Comparison of ENCODE assay signal across 4 fruit fly cellular contexts in genomic region chr4:490111-490510, dm6.
A peak's percentile ranks its signal among the peaks of the same experiment; 100 is the strongest.
TF ChIP-seq lines count a peak whose summit lies in the region.

No protein-coding gene starts in this region.

- TF ChIP-seq CTCF in whole organism, embryonic (GFP tag; optimal IDR thresholded peaks at IDR 0.05; lab: Kevin White, UChicago) = peak; percentile 66

TF ChIP-seq in whole organism, adult, 20 proteins besides CTCF, POLR2A, EP300 and RAD21:
- TF ChIP-seq ovo (GFP tag; optimal IDR thresholded peaks at IDR 0.05; lab: Kevin White, UChicago) (no peak), kay (GFP tag; lab: Kevin White, UChicago; ENCODE audit: borderline replicate concordance) (peak; percentile 19), CG14711 (tag; optimal IDR thresholded peaks at IDR 0.05; lab: Kevin White, UChicago) (no peak)

TF ChIP-seq in whole organism, embryonic, 481 proteins besides CTCF, POLR2A, EP300 and RAD21:
- TF ChIP-seq CG4707 (GFP tag; optimal IDR thresholded peaks at IDR 0.05; lab: Kevin White, UChicago) (no peak), CG2199 (GFP tag; IDR thresholded peaks at IDR 0.05; lab: Robert Waterston, UW) (peak; percentile 97), kah (GFP tag; optimal IDR thresholded peaks at IDR 0.05; lab: Kevin White, UChicago) (no peak), Bgb (GFP tag; IDR thresholded peaks at IDR 0.05; lab: Robert Waterston, UW; ENCODE audit: partially characterized antibody) (peak; percentile 13; the same call in 1 of the 2 replicates), p53 (GFP tag; optimal IDR thresholded peaks at IDR 0.05; lab: Kevin White, UChicago) (no peak), sens (GFP tag; lab: Kevin White, UChicago) (peak; percentile 22), nom (GFP tag; optimal IDR thresholded peaks at IDR 0.05; lab: Kevin White, UChicago) (peak; percentile 28), chinmo (GFP tag; IDR thresholded peaks at IDR 0.05; lab: Robert Waterston, UW; ENCODE audit: partially characterized antibody) (0 out of 4 replicates have a peak, but pooled peaks have one; percentile 13), CG14441 (GFP tag; IDR thresholded peaks at IDR 0.05; lab: Robert Waterston, UW) (no peak), ftz-f1 (GFP tag; optimal IDR thresholded peaks at IDR 0.05; lab: Kevin White, UChicago) (no peak)

TF ChIP-seq in whole organism, prepupa, 60 proteins besides CTCF, POLR2A, EP300 and RAD21:
- peak; percentile 14 for TF ChIP-seq Ets96B (tag; optimal IDR thresholded peaks at IDR 0.05; lab: Kevin White, UChicago)
- no peak for TF ChIP-seq CG31627 (GFP tag; optimal IDR thresholded peaks at IDR 0.05; lab: Kevin White, UChicago)
- no peak for TF ChIP-seq CG6792 (GFP tag; optimal IDR thresholded peaks at IDR 0.05; lab: Kevin White, UChicago)
- no peak for TF ChIP-seq CG11762 (GFP tag; optimal IDR thresholded peaks at IDR 0.05; lab: Kevin White, UChicago; ENCODE audit: insufficient read depth)
- no peak for TF ChIP-seq Hr4 (GFP tag; optimal IDR thresholded peaks at IDR 0.05; lab: Kevin White, UChicago)
- no peak for TF ChIP-seq acj6 (GFP tag; optimal IDR thresholded peaks at IDR 0.05; lab: Kevin White, UChicago)
- no peak for TF ChIP-seq CG8632 (GFP tag; optimal IDR thresholded peaks at IDR 0.05; lab: Kevin White, UChicago)
- TF ChIP-seq Sox14 (GFP tag; optimal IDR thresholded peaks at IDR 0.05; lab: Kevin White, UChicago) = no peak
- no peak for TF ChIP-seq spab (GFP tag; optimal IDR thresholded peaks at IDR 0.05; lab: Kevin White, UChicago)
- TF ChIP-seq svp (GFP tag; lab: Kevin White, UChicago) = peak; percentile 42
- no peak for TF ChIP-seq CG8319 (GFP tag; optimal IDR thresholded peaks at IDR 0.05; lab: Kevin White, UChicago)
- no peak for TF ChIP-seq CG11902 (GFP tag; optimal IDR thresholded peaks at IDR 0.05; lab: Kevin White, UChicago)
- no peak for TF ChIP-seq Hr39 (GFP tag; optimal IDR thresholded peaks at IDR 0.05; lab: Kevin White, UChicago)
- no peak for TF ChIP-seq fd59A (GFP tag; optimal IDR thresholded peaks at IDR 0.05; lab: Kevin White, UChicago)
- TF ChIP-seq topi (GFP tag; optimal IDR thresholded peaks at IDR 0.05; lab: Kevin White, UChicago) = no peak
- no peak for TF ChIP-seq Hr38 (GFP tag; optimal IDR thresholded peaks at IDR 0.05; lab: Kevin White, UChicago)

TF ChIP-seq in whole organism, pupa, 21 proteins besides CTCF, POLR2A, EP300 and RAD21:
- TF ChIP-seq CG34367 (tag; optimal IDR thresholded peaks at IDR 0.05; lab: Kevin White, UChicago) (no peak), EcR (GFP tag; optimal IDR thresholded peaks at IDR 0.05; lab: Kevin White, UChicago) (no peak), CG32121 (GFP tag; IDR thresholded peaks at IDR 0.05; lab: Robert Waterston, UW) (no peak), D1 (tag; optimal IDR thresholded peaks at IDR 0.05; lab: Kevin White, UChicago) (peak; percentile 47)
